Fruit fly (Drosophila melanogaster) whole organism, embryonic: Measurements from ENCODE around the gene IKKepsilon.
A peak's percentile ranks its signal among the peaks of the same experiment; 100 is the strongest.

ENCODE experiments used
- CG10147 ChIP-seq: fragments of 200-800 bp; sonication (Bioruptor generic); optimal IDR thresholded peaks from 2 replicates; lab custom pipeline; 2019; ENCODE audit warnings: missing biosample characterization, mild to moderate bottlenecking, missing genetic modification characterization, moderate library complexity
- CG10267 ChIP-seq: fragments of 200-800 bp; sonication (Bioruptor generic); optimal IDR thresholded peaks from 2 replicates; lab custom pipeline; 2018; ENCODE audit warnings: missing biosample characterization, mild to moderate bottlenecking, missing genetic modification characterization, moderate library complexity
- CG10654 ChIP-seq: fragments of 200-800 bp; sonication (Bioruptor generic); optimal IDR thresholded peaks from 2 replicates; lab custom pipeline; 2016; ENCODE audit warnings: missing biosample characterization, missing genetic modification characterization
- CG12744 ChIP-seq: fragments of 200-800 bp; sonication (Bioruptor generic); optimal IDR thresholded peaks from 2 replicates; lab custom pipeline; 2016; ENCODE audit warnings: missing biosample characterization, missing genetic modification characterization
- CG15514 ChIP-seq: fragments of 200-800 bp; sonication (Bioruptor generic); optimal IDR thresholded peaks from 3 replicates; lab custom pipeline; 2017; ENCODE audit warnings: missing biosample characterization, missing genetic modification characterization, mild to moderate bottlenecking, moderate library complexity, missing genetic modification reagents
- CG16813 ChIP-seq: fragments of 200-800 bp; sonication (Bioruptor generic); IDR thresholded peaks from 3 replicates; pipeline ENCODE4 v1.3.6; 2022; ENCODE audit warnings: missing biosample characterization, missing genetic modification characterization; ENCODE audit not compliant: partially characterized antibody
- CG1832 ChIP-seq: fragments of 200-800 bp; sonication (Bioruptor generic); optimal IDR thresholded peaks from 2 replicates; lab custom pipeline; 2017; ENCODE audit warnings: missing biosample characterization, mild to moderate bottlenecking, missing genetic modification characterization, inconsistent platforms
- CG3847 ChIP-seq: fragments of 200-800 bp; sonication (Bioruptor generic); IDR thresholded peaks from 2 replicates; pipeline ENCODE4 v1.3.6; 2022; ENCODE audit warnings: missing biosample characterization, missing genetic modification characterization
- CG3995 ChIP-seq: fragments of 200-800 bp; sonication (Bioruptor generic); optimal IDR thresholded peaks from 3 replicates; lab custom pipeline; 2016; ENCODE audit warnings: missing biosample characterization, missing genetic modification characterization
- CG4328 ChIP-seq: fragments of 200-800 bp; sonication (Bioruptor generic); optimal IDR thresholded peaks from 3 replicates; lab custom pipeline; 2017; ENCODE audit warnings: missing biosample characterization, missing genetic modification reagents, missing genetic modification characterization
- CG4360 ChIP-seq: fragments of 200-800 bp; sonication (Bioruptor generic); IDR thresholded peaks from 2 replicates; pipeline ENCODE4 v1.3.6; 2022; ENCODE audit warnings: missing biosample characterization, missing genetic modification characterization
- CG6254 ChIP-seq: fragments of 200-800 bp; sonication (Bioruptor generic); optimal IDR thresholded peaks from 3 replicates; lab custom pipeline; 2017; ENCODE audit warnings: mild to moderate bottlenecking, missing biosample characterization, missing genetic modification reagents, missing genetic modification characterization
- CG7357 ChIP-seq: fragments of 200-800 bp; sonication (Bioruptor generic); IDR thresholded peaks from 3 replicates; pipeline ENCODE4 v1.3.6; 2022; ENCODE audit warnings: missing biosample characterization, missing genetic modification characterization
- CG7963 ChIP-seq: fragments of 200-800 bp; sonication (Bioruptor generic); IDR thresholded peaks from 3 replicates; pipeline ENCODE4 v1.3.6; 2022; ENCODE audit warnings: missing biosample characterization, missing genetic modification characterization; ENCODE audit not compliant: partially characterized antibody
- CG9932 ChIP-seq: fragments of 200-800 bp; sonication (Bioruptor generic); IDR thresholded peaks from 2 replicates; pipeline ENCODE4 v1.3.6; 2022; ENCODE audit warnings: missing biosample characterization, missing genetic modification characterization
- CHES-1-like ChIP-seq: fragments of 200-800 bp; sonication (Bioruptor generic); optimal IDR thresholded peaks from 2 replicates; lab custom pipeline; 2016; ENCODE audit warnings: missing biosample characterization, missing genetic modification characterization
- D19A ChIP-seq: fragments of 200-800 bp; optimal IDR thresholded peaks from 3 replicates; lab custom pipeline; 2019; ENCODE audit warnings: missing biosample characterization, mild to moderate bottlenecking, missing genetic modification characterization, moderate library complexity
- HmgZ ChIP-seq: fragments of 200-800 bp; sonication (Bioruptor generic); optimal IDR thresholded peaks from 2 replicates; lab custom pipeline; 2018; ENCODE audit warnings: missing biosample characterization, mild to moderate bottlenecking, missing genetic modification characterization
- Hsf ChIP-seq: fragments of 200-800 bp; sonication (Bioruptor generic); optimal IDR thresholded peaks from 3 replicates; lab custom pipeline; 2016; ENCODE audit warnings: missing biosample characterization, missing genetic modification characterization
- Lim3 ChIP-seq: fragments of 200-800 bp; sonication (Bioruptor generic); IDR thresholded peaks from 2 replicates; pipeline ENCODE4 v1.3.6; 2022; ENCODE audit warnings: missing biosample characterization, missing genetic modification characterization
- Mes4 ChIP-seq: fragments of 200-800 bp; sonication (Bioruptor generic); optimal IDR thresholded peaks from 2 replicates; lab custom pipeline; 2016; ENCODE audit warnings: missing biosample characterization, missing genetic modification characterization
- Mrtf ChIP-seq: fragments of 200-800 bp; sonication (Bioruptor generic); IDR thresholded peaks from 3 replicates; pipeline ENCODE4 v1.3.6; 2022; ENCODE audit warnings: missing biosample characterization, missing genetic modification characterization
- NK7.1 ChIP-seq: fragments of 200-800 bp; sonication (Bioruptor generic); optimal IDR thresholded peaks from 3 replicates; lab custom pipeline; 2016; ENCODE audit warnings: missing biosample characterization, missing genetic modification characterization
- Neu2 ChIP-seq: fragments of 200-800 bp; sonication (Bioruptor generic); optimal IDR thresholded peaks from 3 replicates; lab custom pipeline; 2016; ENCODE audit warnings: missing biosample characterization, missing genetic modification characterization, borderline replicate concordance
- Sin3A ChIP-seq: fragments of >200 bp; optimal IDR thresholded peaks from 2 replicates; lab custom pipeline; 2018
- Ssrp ChIP-seq: fragments of 200-800 bp; sonication (Bioruptor generic); optimal IDR thresholded peaks from 2 replicates; lab custom pipeline; 2018; ENCODE audit warnings: missing biosample characterization, mild to moderate bottlenecking, missing genetic modification characterization, moderate library complexity
- Vsx1 ChIP-seq: fragments of 200-800 bp; sonication (Bioruptor generic); optimal IDR thresholded peaks from 2 replicates; lab custom pipeline; 2017; ENCODE audit warnings: missing biosample characterization, mild to moderate bottlenecking, missing genetic modification characterization, missing genetic modification reagents
- ac ChIP-seq: fragments of 200-800 bp; sonication (Bioruptor generic); optimal IDR thresholded peaks from 3 replicates; lab custom pipeline; 2017; ENCODE audit warnings: missing biosample characterization, mild to moderate bottlenecking, missing genetic modification characterization
- bab2 ChIP-seq: fragments of 200-800 bp; sonication (Bioruptor generic); optimal IDR thresholded peaks from 2 replicates; lab custom pipeline; 2016; ENCODE audit warnings: missing biosample characterization, missing genetic modification characterization
- cato ChIP-seq: fragments of 200-800 bp; sonication (Bioruptor generic); optimal IDR thresholded peaks from 2 replicates; lab custom pipeline; 2016; ENCODE audit warnings: missing biosample characterization, missing genetic modification characterization, borderline replicate concordance
- chinmo ChIP-seq: fragments of 200-800 bp; sonication (Bioruptor generic); IDR thresholded peaks from 4 replicates; pipeline ENCODE4 v1.3.6; 2022; ENCODE audit warnings: missing biosample characterization, missing genetic modification characterization; ENCODE audit not compliant: partially characterized antibody
- chm ChIP-seq: fragments of 200-800 bp; sonication (Bioruptor generic); IDR thresholded peaks from 2 replicates; pipeline ENCODE4 v1.3.6; 2022; ENCODE audit warnings: missing biosample characterization, missing genetic modification characterization
- ems ChIP-seq: fragments of 200-800 bp; sonication (Bioruptor generic); optimal IDR thresholded peaks from 3 replicates; lab custom pipeline; 2016; ENCODE audit warnings: missing biosample characterization, missing genetic modification characterization
- ewg ChIP-seq: fragments of 200-800 bp; sonication (Bioruptor generic); optimal IDR thresholded peaks from 3 replicates; lab custom pipeline; 2017; ENCODE audit warnings: mild to moderate bottlenecking, missing biosample characterization, missing genetic modification reagents, missing genetic modification characterization
- gcm ChIP-seq: fragments of 200-800 bp; sonication (Bioruptor generic); optimal IDR thresholded peaks from 2 replicates; lab custom pipeline; 2019; ENCODE audit warnings: missing biosample characterization, mild to moderate bottlenecking, missing genetic modification characterization, moderate library complexity
- insv ChIP-seq, 2 experiments: fragments of 200-800 bp; sonication (Bioruptor generic); optimal IDR thresholded peaks; 3 replicates each; lab custom pipeline; 2016 to 2018; ENCODE audit warnings: missing biosample characterization in 2 of 2, missing genetic modification characterization in 2 of 2
- inv ChIP-seq: fragments of 200-800 bp; sonication (Bioruptor generic); IDR thresholded peaks from 2 replicates; pipeline ENCODE4 v1.3.6; 2022; ENCODE audit warnings: missing biosample characterization, missing genetic modification characterization; ENCODE audit not compliant: partially characterized antibody
- jigr1 ChIP-seq: fragments of 200-800 bp; sonication (Bioruptor generic); IDR thresholded peaks from 3 replicates; pipeline ENCODE4 v1.3.6; 2022; ENCODE audit warnings: missing biosample characterization, missing genetic modification characterization
- lmd ChIP-seq: fragments of 200-800 bp; sonication (Bioruptor generic); IDR thresholded peaks from 2 replicates; pipeline ENCODE4 v1.3.6; 2022; ENCODE audit warnings: missing biosample characterization, missing genetic modification characterization
- mirr ChIP-seq: fragments of 200-800 bp; sonication (Bioruptor generic); optimal IDR thresholded peaks from 3 replicates; lab custom pipeline; 2018; ENCODE audit warnings: missing biosample characterization, mild to moderate bottlenecking, missing genetic modification characterization
- pho ChIP-seq: fragments of 200-800 bp; sonication (Bioruptor generic); optimal IDR thresholded peaks from 2 replicates; lab custom pipeline; 2016; ENCODE audit warnings: missing biosample characterization, missing genetic modification characterization
- prd ChIP-seq, 3 experiments: fragments of >200 bp in 2 of 3; fragments of 200-800 bp in 1 of 3; sonication (Bioruptor generic) in 1 of 3; optimal IDR thresholded peaks in 2 of 3; IDR thresholded peaks in 1 of 3; 2 replicates in 2 of 3; 3 replicates in 1 of 3; pipeline versions ENCODE4 v1.3.6 to Lab custom; 2017 to 2022; ENCODE audit warnings: missing biosample characterization in 1 of 3, missing genetic modification characterization in 1 of 3
- row ChIP-seq: fragments of 200-800 bp; sonication (Bioruptor generic); IDR thresholded peaks from 3 replicates; pipeline ENCODE4 v1.3.6; 2022; ENCODE audit warnings: missing biosample characterization, missing genetic modification characterization
- shn ChIP-seq: fragments of 200-800 bp; sonication (Bioruptor generic); optimal IDR thresholded peaks from 3 replicates; lab custom pipeline; 2016; ENCODE audit warnings: missing biosample characterization, missing genetic modification characterization
- sim ChIP-seq: fragments of 200-800 bp; sonication (Bioruptor generic); IDR thresholded peaks from 2 replicates; pipeline ENCODE4 v1.3.6; 2022; ENCODE audit warnings: missing biosample characterization, missing genetic modification characterization
- slbo ChIP-seq: fragments of 200-800 bp; sonication (Bioruptor generic); IDR thresholded peaks from 2 replicates; pipeline ENCODE4 v1.3.6; 2022; ENCODE audit warnings: missing biosample characterization, missing genetic modification characterization
- sr ChIP-seq: fragments of 200-800 bp; sonication (Bioruptor generic); IDR thresholded peaks from 3 replicates; pipeline ENCODE4 v1.3.6; 2022; ENCODE audit warnings: missing biosample characterization, missing genetic modification characterization
- vvl ChIP-seq: fragments of 200-800 bp; sonication (Bioruptor generic); IDR thresholded peaks from 2 replicates; pipeline ENCODE4 v1.3.6; 2022; ENCODE audit warnings: missing biosample characterization, missing genetic modification characterization
- wdn ChIP-seq: fragments of 200-800 bp; sonication (Bioruptor generic); IDR thresholded peaks from 2 replicates; pipeline ENCODE4 v1.3.6; 2022; ENCODE audit warnings: missing biosample characterization, missing genetic modification characterization
- zen2 ChIP-seq: fragments of 200-800 bp; sonication (Bioruptor generic); IDR thresholded peaks from 3 replicates; pipeline ENCODE4 v1.3.6; 2022; ENCODE audit warnings: missing biosample characterization, missing genetic modification characterization; ENCODE audit not compliant: partially characterized antibody
- zf30C ChIP-seq: fragments of 200-800 bp; sonication (Bioruptor generic); optimal IDR thresholded peaks from 3 replicates; lab custom pipeline; 2018; ENCODE audit warnings: missing biosample characterization, mild to moderate bottlenecking, missing genetic modification characterization

Gene IKKepsilon

DNA sequence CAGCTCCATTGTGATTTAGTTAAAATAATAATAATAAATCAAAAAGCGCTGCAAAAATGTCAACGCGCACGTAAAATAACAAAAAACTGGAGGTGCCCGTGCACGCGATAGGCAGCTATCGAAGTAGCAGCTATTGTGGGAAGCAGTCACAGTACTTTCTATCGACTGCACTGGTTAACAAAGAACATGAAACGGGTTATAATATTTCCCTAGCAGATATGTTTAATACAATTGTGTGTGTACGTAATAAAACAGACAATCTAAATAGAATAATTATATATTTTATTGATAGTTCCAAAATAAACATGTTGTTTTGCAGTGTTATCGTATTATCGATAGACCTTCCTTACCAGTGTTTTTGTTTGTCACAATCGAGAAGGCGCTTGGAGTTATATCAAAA lies at the start of gene IKKepsilon, which contains the start of gene CG31678 (continued):
- TF ChIP-seq CG4360 (0 out of 2 replicates have a peak, but pooled peaks have one; percentile 5), jigr1 (GFP tag; lab: Robert Waterston, UW) (no peak), insv (GFP tag; optimal IDR thresholded peaks at IDR 0.05; lab: Kevin White, UChicago) (no peak), CG10267 (tag; lab: Kevin White, UChicago) (peak; percentile 47), bab2 (GFP tag; lab: Kevin White, UChicago) (no peak), CG3847 (GFP tag; lab: Robert Waterston, UW) (peak; percentile 39; the same call in 1 of the 2 replicates), CG4328 (GFP tag; lab: Kevin White, UChicago) (no peak), CG12744 (no peak), CG10147 (peak; percentile 29), Hsf (GFP tag; lab: Kevin White, UChicago) (peak; percentile 3), Ssrp (tag; lab: Kevin White, UChicago) (no peak), CG10654 (GFP tag; lab: Kevin White, UChicago) (peak; percentile 11), zf30C (no peak), Neu2 (GFP tag; lab: Kevin White, UChicago) (no peak), sr (GFP tag; lab: Robert Waterston, UW) (no peak), Lim3 (GFP tag; lab: Robert Waterston, UW) (no peak), prd (optimal IDR thresholded peaks at IDR 0.05; lab: Kevin White, UChicago) (no peak), prd (GFP tag; IDR thresholded peaks at IDR 0.05; lab: Robert Waterston, UW) (peak; percentile 28; the same call in 1 of the 3 replicates), CG3995 (GFP tag; lab: Kevin White, UChicago) (peak; percentile 99), pho (GFP tag; lab: Kevin White, UChicago) (no peak), Mrtf (no peak), shn (GFP tag; lab: Kevin White, UChicago) (no peak), CG6254 (GFP tag; lab: Kevin White, UChicago) (no peak), CG9932 (GFP tag; lab: Robert Waterston, UW) (peak; percentile 76), chm (GFP tag; lab: Robert Waterston, UW) (no peak), mirr (no peak), lmd (no peak; the same call in 1 of the 2 replicates), sim (GFP tag; lab: Robert Waterston, UW) (no peak), Mes4 (GFP tag; lab: Kevin White, UChicago) (no peak), gcm (GFP tag; lab: Kevin White, UChicago) (no peak), chinmo (peak; percentile 86; the same call in 2 of the 4 replicates), ems (no peak), CHES-1-like (GFP tag; lab: Kevin White, UChicago) (no peak), inv (GFP tag; lab: Robert Waterston, UW) (peak; percentile 88), ewg (GFP tag; lab: Kevin White, UChicago) (peak; percentile 40), row (GFP tag; lab: Robert Waterston, UW) (peak; percentile 81), Sin3A (lab: Kevin White, UChicago) (peak; percentile 3), CG7357 (GFP tag; lab: Robert Waterston, UW) (no peak), CG16813 (GFP tag; lab: Robert Waterston, UW) (peak; percentile 92), zen2 (peak; percentile 89), wdn (GFP tag; lab: Robert Waterston, UW) (no peak), vvl (GFP tag; lab: Robert Waterston, UW) (peak; percentile 53; the same call in 1 of the 2 replicates), ac (GFP tag; lab: Kevin White, UChicago) (no peak), CG15514 (peak; percentile 58), D19A (tag; lab: Kevin White, UChicago) (no peak), cato (GFP tag; lab: Kevin White, UChicago) (no peak), CG7963 (GFP tag; lab: Robert Waterston, UW) (peak; percentile 87), CG1832 (GFP tag; lab: Kevin White, UChicago) (no peak), HmgZ (tag; lab: Kevin White, UChicago) (peak; percentile 64), slbo (peak; percentile 70), NK7.1 (GFP tag; lab: Kevin White, UChicago) (no peak), Vsx1 (GFP tag; lab: Kevin White, UChicago) (no peak)
